Fruit fly (Drosophila melanogaster) whole organism, embryonic: ENCODE measurements around the gene CG13842.
A peak's percentile ranks its signal among the peaks of the same experiment; 100 is the strongest.

ENCODE experiments used
- Bdp1 ChIP-seq: fragments of 200-800 bp; sonication (Bioruptor generic); optimal IDR thresholded peaks from 3 replicates; lab custom pipeline; 2016; ENCODE audit warnings: missing biosample characterization, missing genetic modification characterization
- Blimp-1 ChIP-seq: fragments of 200-800 bp; sonication (Bioruptor generic); optimal IDR thresholded peaks from 3 replicates; lab custom pipeline; 2018; ENCODE audit warnings: missing biosample characterization, missing genetic modification characterization, mild to moderate bottlenecking, moderate library complexity, missing genetic modification reagents
- CG10147 ChIP-seq: fragments of 200-800 bp; sonication (Bioruptor generic); optimal IDR thresholded peaks from 2 replicates; lab custom pipeline; 2019; ENCODE audit warnings: missing biosample characterization, mild to moderate bottlenecking, missing genetic modification characterization, moderate library complexity
- CG10654 ChIP-seq: fragments of 200-800 bp; sonication (Bioruptor generic); optimal IDR thresholded peaks from 2 replicates; lab custom pipeline; 2016; ENCODE audit warnings: missing biosample characterization, missing genetic modification characterization
- CG12155 ChIP-seq: fragments of 200-800 bp; sonication (Bioruptor generic); optimal IDR thresholded peaks from 3 replicates; lab custom pipeline; 2016; ENCODE audit warnings: missing biosample characterization, missing genetic modification characterization
- CG13123 ChIP-seq: fragments of 200-800 bp; sonication (Bioruptor generic); optimal IDR thresholded peaks from 2 replicates; lab custom pipeline; 2016; ENCODE audit warnings: missing biosample characterization, missing genetic modification characterization
- CG14710 ChIP-seq: fragments of 200-800 bp; sonication (Bioruptor generic); optimal IDR thresholded peaks from 3 replicates; lab custom pipeline; 2019; ENCODE audit warnings: missing biosample characterization, mild to moderate bottlenecking, missing genetic modification characterization, moderate library complexity
- CG15073 ChIP-seq: fragments of 200-800 bp; sonication (Bioruptor generic); optimal IDR thresholded peaks from 2 replicates; lab custom pipeline; 2016; ENCODE audit warnings: missing biosample characterization, missing genetic modification characterization
- CG15269 ChIP-seq: fragments of 200-800 bp; sonication (Bioruptor generic); optimal IDR thresholded peaks from 2 replicates; lab custom pipeline; 2018; ENCODE audit warnings: missing biosample characterization, mild to moderate bottlenecking, missing genetic modification characterization, moderate library complexity
- CG15696 ChIP-seq: fragments of 200-800 bp; sonication (Bioruptor generic); optimal IDR thresholded peaks from 2 replicates; lab custom pipeline; 2019; ENCODE audit warnings: missing biosample characterization, mild to moderate bottlenecking, missing genetic modification characterization, moderate library complexity
- CG17385 ChIP-seq: fragments of 200-800 bp; sonication (Bioruptor generic); optimal IDR thresholded peaks from 3 replicates; lab custom pipeline; 2018; ENCODE audit warnings: missing biosample characterization, mild to moderate bottlenecking, missing genetic modification characterization
- CG18262 ChIP-seq: fragments of 200-800 bp; optimal IDR thresholded peaks from 3 replicates; lab custom pipeline; 2019; ENCODE audit warnings: missing biosample characterization, mild to moderate bottlenecking, missing genetic modification characterization, moderate library complexity
- CG2875 ChIP-seq: fragments of 200-800 bp; sonication (Bioruptor generic); optimal IDR thresholded peaks from 2 replicates; lab custom pipeline; 2017; ENCODE audit warnings: missing biosample characterization, mild to moderate bottlenecking, missing genetic modification characterization, missing genetic modification reagents
- CG30431 ChIP-seq: fragments of 200-800 bp; sonication (Bioruptor generic); optimal IDR thresholded peaks from 2 replicates; lab custom pipeline; 2017; ENCODE audit warnings: missing biosample characterization, missing genetic modification characterization
- CG32532 ChIP-seq: fragments of 200-800 bp; sonication (Bioruptor generic); IDR thresholded peaks from 2 replicates; pipeline ENCODE4 v1.3.6; 2022; ENCODE audit warnings: missing biosample characterization, missing genetic modification characterization
- CG3407 ChIP-seq: fragments of 200-800 bp; sonication (Bioruptor generic); optimal IDR thresholded peaks from 2 replicates; lab custom pipeline; 2018; ENCODE audit warnings: missing biosample characterization, mild to moderate bottlenecking, missing genetic modification characterization
- CG3726 ChIP-seq: fragments of 200-800 bp; sonication (Bioruptor generic); IDR thresholded peaks from 3 replicates; pipeline ENCODE4, ENCODE4 v1.3.6; 2022; ENCODE audit warnings: missing biosample characterization, missing genetic modification characterization
- CG3838 ChIP-seq: fragments of 200-800 bp; sonication (Bioruptor generic); optimal IDR thresholded peaks from 3 replicates; lab custom pipeline; 2016; ENCODE audit warnings: missing biosample characterization, missing genetic modification characterization
- CG3995 ChIP-seq: fragments of 200-800 bp; sonication (Bioruptor generic); optimal IDR thresholded peaks from 3 replicates; lab custom pipeline; 2016; ENCODE audit warnings: missing biosample characterization, missing genetic modification characterization
- CG4707 ChIP-seq: fragments of 200-800 bp; sonication (Bioruptor generic); optimal IDR thresholded peaks from 2 replicates; lab custom pipeline; 2018; ENCODE audit warnings: missing biosample characterization, mild to moderate bottlenecking, missing genetic modification characterization, moderate library complexity
- CG6272 ChIP-seq: fragments of 200-800 bp; sonication (Bioruptor generic); IDR thresholded peaks from 2 replicates; pipeline ENCODE4 v1.3.6; 2022; ENCODE audit warnings: missing biosample characterization, missing genetic modification characterization
- CG7372 ChIP-seq: fragments of 200-800 bp; sonication (Bioruptor generic); IDR thresholded peaks from 2 replicates; pipeline ENCODE4 v1.3.6; 2022; ENCODE audit warnings: missing biosample characterization, missing genetic modification characterization
- CG8281 ChIP-seq: fragments of 200-800 bp; sonication (Bioruptor generic); optimal IDR thresholded peaks from 2 replicates; lab custom pipeline; 2018; ENCODE audit warnings: missing biosample characterization, mild to moderate bottlenecking, missing genetic modification characterization, moderate library complexity
- CG8478 ChIP-seq: fragments of >200 bp; optimal IDR thresholded peaks from 2 replicates; lab custom pipeline; 2018
- Elba2 ChIP-seq: fragments of 200-800 bp; sonication (Bioruptor generic); optimal IDR thresholded peaks from 3 replicates; lab custom pipeline; 2016; ENCODE audit warnings: missing biosample characterization, missing genetic modification characterization
- Fer2 ChIP-seq: fragments of 200-800 bp; sonication (Bioruptor generic); optimal IDR thresholded peaks from 2 replicates; lab custom pipeline; 2018; ENCODE audit warnings: missing biosample characterization, mild to moderate bottlenecking, missing genetic modification characterization, moderate library complexity
- Hey ChIP-seq: fragments of 200-800 bp; sonication (Bioruptor generic); optimal IDR thresholded peaks from 3 replicates; lab custom pipeline; 2018; ENCODE audit warnings: missing biosample characterization, mild to moderate bottlenecking, missing genetic modification characterization
- Hr39 ChIP-seq: fragments of >200 bp; optimal IDR thresholded peaks from 2 replicates; lab custom pipeline; 2017
- Mad ChIP-seq: fragments of 200-800 bp; sonication (Bioruptor generic); optimal IDR thresholded peaks from 2 replicates; lab custom pipeline; 2016; ENCODE audit warnings: missing biosample characterization, missing genetic modification characterization
- Oli ChIP-seq: fragments of 200-800 bp; sonication (Bioruptor generic); optimal IDR thresholded peaks from 2 replicates; lab custom pipeline; 2018; ENCODE audit warnings: missing biosample characterization, mild to moderate bottlenecking, missing genetic modification characterization, moderate library complexity
- Ravus ChIP-seq: fragments of 200-800 bp; sonication (Bioruptor generic); IDR thresholded peaks from 2 replicates; pipeline ENCODE4 v1.3.6; 2022; ENCODE audit warnings: missing biosample characterization, missing genetic modification characterization
- Rfx ChIP-seq: fragments of 200-800 bp; sonication (Bioruptor generic); IDR thresholded peaks from 2 replicates; pipeline ENCODE4 v1.3.6; 2022; ENCODE audit warnings: missing biosample characterization, missing genetic modification characterization
- Sox102F ChIP-seq: fragments of 200-800 bp; sonication (Bioruptor generic); optimal IDR thresholded peaks from 2 replicates; lab custom pipeline; 2018; ENCODE audit warnings: missing biosample characterization, mild to moderate bottlenecking, missing genetic modification characterization, moderate library complexity
- aop ChIP-seq: fragments of 200-800 bp; sonication (Bioruptor generic); IDR thresholded peaks from 2 replicates; pipeline ENCODE4 v1.3.6; 2022; ENCODE audit warnings: missing biosample characterization, missing genetic modification characterization
- caup ChIP-seq: fragments of 200-800 bp; sonication (Bioruptor generic); optimal IDR thresholded peaks from 3 replicates; lab custom pipeline; 2017; ENCODE audit warnings: missing biosample characterization, mild to moderate bottlenecking, missing genetic modification characterization, moderate library complexity; ENCODE audit not compliant: severe bottlenecking
- crc ChIP-seq: fragments of 200-800 bp; sonication (Bioruptor generic); optimal IDR thresholded peaks from 2 replicates; lab custom pipeline; 2016; ENCODE audit warnings: missing biosample characterization, missing genetic modification characterization
- dmrt11E ChIP-seq: fragments of 200-800 bp; sonication (Bioruptor generic); optimal IDR thresholded peaks from 3 replicates; lab custom pipeline; 2018; ENCODE audit warnings: missing biosample characterization, mild to moderate bottlenecking, missing genetic modification characterization, moderate library complexity
- exex ChIP-seq: fragments of 200-800 bp; sonication (Bioruptor generic); optimal IDR thresholded peaks from 4 replicates; lab custom pipeline; 2018; ENCODE audit warnings: missing biosample characterization, mild to moderate bottlenecking, missing genetic modification characterization, moderate library complexity
- fd64A ChIP-seq: fragments of 200-800 bp; sonication (Bioruptor generic); optimal IDR thresholded peaks from 3 replicates; lab custom pipeline; 2018; ENCODE audit warnings: missing biosample characterization, mild to moderate bottlenecking, missing genetic modification characterization
- gfzf ChIP-seq: fragments of 200-800 bp; sonication (Bioruptor generic); optimal IDR thresholded peaks from 2 replicates; lab custom pipeline; 2016; ENCODE audit warnings: missing biosample characterization, mild to moderate bottlenecking, missing genetic modification characterization, moderate library complexity
- gsb-n ChIP-seq: fragments of 200-800 bp; sonication (Bioruptor generic); optimal IDR thresholded peaks from 3 replicates; lab custom pipeline; 2018; ENCODE audit warnings: missing biosample characterization, mild to moderate bottlenecking, missing genetic modification characterization
- kah ChIP-seq: fragments of 200-800 bp; sonication (Bioruptor generic); optimal IDR thresholded peaks from 2 replicates; lab custom pipeline; 2018; ENCODE audit warnings: missing biosample characterization, mild to moderate bottlenecking, missing genetic modification characterization
- lola ChIP-seq, 3 experiments: fragments of >200 bp in 2 of 3; fragments of 200-800 bp in 1 of 3; sonication (Bioruptor generic) in 1 of 3; optimal IDR thresholded peaks; 2 replicates each; lab custom pipeline; 2017 to 2019; ENCODE audit warnings: missing biosample characterization in 3 of 3, missing genetic modification characterization in 3 of 3, mild to moderate bottlenecking in 1 of 3, moderate library complexity in 1 of 3
- nmo ChIP-seq: fragments of 200-800 bp; sonication (Bioruptor generic); optimal IDR thresholded peaks from 2 replicates; lab custom pipeline; 2018; ENCODE audit warnings: missing biosample characterization, mild to moderate bottlenecking, missing genetic modification characterization, moderate library complexity
- ranshi ChIP-seq: fragments of 200-800 bp; sonication (Bioruptor generic); IDR thresholded peaks from 2 replicates; pipeline ENCODE4 v1.3.6; 2022; ENCODE audit warnings: missing biosample characterization, missing genetic modification characterization
- run ChIP-seq: fragments of 200-800 bp; sonication (Bioruptor generic); optimal IDR thresholded peaks from 3 replicates; lab custom pipeline; 2018; ENCODE audit warnings: missing biosample characterization, mild to moderate bottlenecking, missing genetic modification characterization
- sens ChIP-seq: fragments of 200-800 bp; sonication (Bioruptor generic); peaks from one replicate; lab custom pipeline; 2016; ENCODE audit warnings: missing biosample characterization, missing genetic modification characterization
- sob ChIP-seq: fragments of 200-800 bp; sonication (Bioruptor generic); IDR thresholded peaks from 2 replicates; pipeline ENCODE4 v1.3.6; 2022; ENCODE audit warnings: missing biosample characterization, missing genetic modification characterization
- sqz ChIP-seq: fragments of 200-800 bp; sonication (Bioruptor generic); optimal IDR thresholded peaks from 3 replicates; lab custom pipeline; 2018; ENCODE audit warnings: missing biosample characterization, mild to moderate bottlenecking, missing genetic modification characterization
- tap ChIP-seq: fragments of 200-800 bp; optimal IDR thresholded peaks from 3 replicates; lab custom pipeline; 2019; ENCODE audit warnings: missing biosample characterization, mild to moderate bottlenecking, missing genetic modification characterization, moderate library complexity

The CG13842 gene

DNA sequence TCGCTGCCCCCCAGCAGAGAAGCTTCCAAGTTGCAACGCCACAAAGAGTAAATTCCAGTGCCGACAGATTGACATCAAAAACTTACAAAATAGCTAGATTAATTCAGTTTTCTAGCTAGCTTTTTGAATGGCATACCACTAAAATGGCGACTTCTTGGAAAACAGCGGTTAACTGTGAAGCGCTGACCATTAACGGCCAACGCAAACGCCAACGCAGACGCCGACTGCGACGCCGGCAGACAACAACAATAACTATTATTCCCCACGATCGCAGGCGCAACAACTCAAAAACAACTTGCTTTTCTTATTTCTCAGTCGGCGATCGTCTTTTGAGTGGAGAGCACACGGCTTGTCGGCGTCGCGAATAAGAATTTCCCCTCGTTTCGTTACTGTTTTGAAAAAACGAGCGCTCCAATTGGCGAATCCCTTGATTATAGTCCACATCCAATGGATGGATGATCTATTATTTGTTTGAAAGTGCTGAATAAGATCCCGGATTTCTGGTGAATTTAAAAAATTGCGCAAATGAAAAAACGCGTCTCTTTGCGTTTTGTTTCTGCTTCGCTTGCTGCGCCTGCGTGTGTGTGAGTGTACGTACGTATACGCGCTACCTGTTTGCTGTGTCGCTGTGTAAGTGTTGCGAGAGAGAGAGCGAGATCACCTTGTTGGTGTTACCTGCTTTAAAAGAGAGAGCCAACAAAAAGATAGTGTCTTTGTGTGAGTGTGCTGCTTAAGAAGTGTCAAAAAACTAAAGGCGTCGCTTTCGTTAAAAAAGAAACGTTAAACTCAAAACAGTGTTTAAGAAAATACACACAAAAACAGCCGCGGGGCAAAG, 40.4 kb downstream of the CG13842 start (continued):
- TF ChIP-seq lola (GFP tag; optimal IDR thresholded peaks at IDR 0.05; lab: Kevin White, UChicago) (no peak), dmrt11E (tag; lab: Kevin White, UChicago) (no peak), crc (GFP tag; lab: Kevin White, UChicago) (no peak), gfzf (GFP tag; lab: Kevin White, UChicago) (no peak), CG32532 (GFP tag; lab: Robert Waterston, UW) (no peak), exex (no peak), Blimp-1 (GFP tag; lab: Kevin White, UChicago) (no peak), gsb-n (no peak), CG30431 (GFP tag; lab: Kevin White, UChicago) (no peak), sens (GFP tag; lab: Kevin White, UChicago) (peak; percentile 72), Hr39 (lab: Kevin White, UChicago) (no peak), CG8281 (tag; lab: Kevin White, UChicago) (no peak), CG3838 (no peak), CG6272 (GFP tag; lab: Robert Waterston, UW) (no peak), CG3726 (GFP tag; lab: Robert Waterston, UW) (no peak), ranshi (no peak), nmo (GFP tag; lab: Kevin White, UChicago) (no peak), run (tag; lab: Kevin White, UChicago) (no peak), CG3407 (GFP tag; lab: Kevin White, UChicago) (no peak), CG17385 (GFP tag; lab: Kevin White, UChicago) (no peak), CG12155 (no peak), Sox102F (GFP tag; lab: Kevin White, UChicago) (no peak), CG7372 (GFP tag; lab: Robert Waterston, UW) (no peak), fd64A (GFP tag; lab: Kevin White, UChicago) (no peak), Mad (GFP tag; lab: Kevin White, UChicago) (no peak), sqz (no peak), CG13123 (no peak), Ravus (GFP tag; lab: Robert Waterston, UW) (no peak), sob (GFP tag; lab: Robert Waterston, UW) (no peak), aop (GFP tag; lab: Robert Waterston, UW) (no peak), CG8478 (lab: Kevin White, UChicago) (peak; percentile 55), CG4707 (GFP tag; lab: Kevin White, UChicago) (no peak), Hey (tag; lab: Kevin White, UChicago) (no peak), CG15269 (tag; lab: Kevin White, UChicago) (peak; percentile 72), CG14710 (tag; lab: Kevin White, UChicago) (no peak), Elba2 (peak; percentile 92), tap (tag; lab: Kevin White, UChicago) (no peak), Fer2 (tag; lab: Kevin White, UChicago) (no peak), Bdp1 (GFP tag; lab: Kevin White, UChicago) (no peak), CG15073 (no peak), Rfx (GFP tag; lab: Robert Waterston, UW) (no peak), kah (GFP tag; lab: Kevin White, UChicago) (peak; percentile 46), CG18262 (no peak), CG10654 (GFP tag; lab: Kevin White, UChicago) (no peak), CG2875 (GFP tag; lab: Kevin White, UChicago) (no peak), Oli (tag; lab: Kevin White, UChicago) (no peak), CG10147 (GFP tag; lab: Kevin White, UChicago) (no peak), CG15696 (tag; lab: Kevin White, UChicago) (no peak), caup (GFP tag; lab: Kevin White, UChicago) (no peak), CG3995 (GFP tag; lab: Kevin White, UChicago) (peak; percentile 9)
